Worm (Caenorhabditis elegans) whole organism, L3 larva: ENCODE results near the gene piga-1.

ENCODE experiments used
- R02D3.7 ChIP-seq: fragments of 150-350 bp; optimal IDR thresholded peaks from 2 replicates; lab custom pipeline; 2014; ENCODE audit warnings: missing biosample characterization, missing genetic modification characterization
- ZK546.5 ChIP-seq: sonication (generic microtip); optimal IDR thresholded peaks from 2 replicates; lab custom pipeline; 2017; ENCODE audit warnings: missing biosample characterization, missing genetic modification characterization
- ama-1 ChIP-seq: fragments of 150-350 bp; optimal IDR thresholded peaks from 2 replicates; lab custom pipeline; 2018
- ceh-16 ChIP-seq: sonication (generic microtip); optimal IDR thresholded peaks from 2 replicates; lab custom pipeline; 2017; ENCODE audit warnings: missing biosample characterization, missing genetic modification characterization
- ceh-28 ChIP-seq: fragments of 150-350 bp; optimal IDR thresholded peaks from 2 replicates; lab custom pipeline; 2014; ENCODE audit warnings: missing biosample characterization, missing genetic modification reagents, missing genetic modification characterization
- ceh-82 ChIP-seq: fragments of 150-350 bp; optimal IDR thresholded peaks from 2 replicates; lab custom pipeline; 2014; ENCODE audit warnings: missing biosample characterization, missing genetic modification characterization
- ceh-9 ChIP-seq: sonication (generic microtip); optimal IDR thresholded peaks from 2 replicates; lab custom pipeline; 2018; ENCODE audit warnings: missing biosample characterization, missing genetic modification characterization
- daf-12 ChIP-seq: fragments of 150-350 bp; optimal IDR thresholded peaks from 2 replicates; lab custom pipeline; 2014; ENCODE audit warnings: missing biosample characterization, missing genetic modification reagents, missing genetic modification characterization
- egl-27 ChIP-seq: sonication (generic microtip); optimal IDR thresholded peaks from 4 replicates; lab custom pipeline; 2017; ENCODE audit warnings: missing biosample characterization, missing genetic modification reagents, missing genetic modification characterization
- egl-5 ChIP-seq: fragments of 150-350 bp; optimal IDR thresholded peaks from 2 replicates; lab custom pipeline; 2017; ENCODE audit warnings: missing biosample characterization, missing genetic modification reagents, missing genetic modification characterization, inconsistent platforms
- elt-2 ChIP-seq: sonication (generic microtip); optimal IDR thresholded peaks from 2 replicates; lab custom pipeline; 2016; ENCODE audit warnings: missing genetic modification reagents, mild to moderate bottlenecking, missing genetic modification characterization, missing compliant biosample characterization
- elt-3 ChIP-seq, 3 experiments: fragments of 150-350 bp in 1 of 3; sonication (generic microtip) in 2 of 3; optimal IDR thresholded peaks; 2 replicates in 2 of 3; 4 replicates in 1 of 3; lab custom pipeline; 2014 to 2017; ENCODE audit warnings: missing biosample characterization in 3 of 3, missing genetic modification characterization in 3 of 3
- fkh-2 ChIP-seq: fragments of 150-350 bp; optimal IDR thresholded peaks from 2 replicates; lab custom pipeline; 2014; ENCODE audit warnings: missing biosample characterization, missing genetic modification reagents, missing genetic modification characterization
- fos-1 ChIP-seq: fragments of 150-350 bp; optimal IDR thresholded peaks from 2 replicates; lab custom pipeline; 2014; ENCODE audit warnings: missing biosample characterization, missing genetic modification characterization
- hmg-11 ChIP-seq: sonication (generic microtip); optimal IDR thresholded peaks from 2 replicates; lab custom pipeline; 2016; ENCODE audit warnings: missing genetic modification characterization, missing compliant biosample characterization
- jun-1 ChIP-seq: fragments of 150-350 bp; optimal IDR thresholded peaks from 2 replicates; lab custom pipeline; 2014; ENCODE audit warnings: missing biosample characterization, missing genetic modification reagents, missing genetic modification characterization
- lin-15B ChIP-seq: fragments of 150-350 bp; optimal IDR thresholded peaks from 2 replicates; lab custom pipeline; 2014; ENCODE audit warnings: missing biosample characterization, missing genetic modification characterization
- lin-39 ChIP-seq: fragments of 150-350 bp; optimal IDR thresholded peaks from 2 replicates; lab custom pipeline; 2018; ENCODE audit warnings: missing biosample characterization, missing genetic modification reagents, missing genetic modification characterization
- mml-1 ChIP-seq: fragments of 150-350 bp; sonication (generic microtip); optimal IDR thresholded peaks from 3 replicates; lab custom pipeline; 2014; ENCODE audit warnings: missing biosample characterization, missing genetic modification characterization
- nfya-1 ChIP-seq: sonication (generic microtip); optimal IDR thresholded peaks from 2 replicates; lab custom pipeline; 2017; ENCODE audit warnings: missing genetic modification characterization, mild to moderate bottlenecking, missing compliant biosample characterization, antibody characterized with exemption, moderate library complexity; ENCODE audit not compliant: insufficient read depth
- nhr-23 ChIP-seq: fragments of 150-350 bp; optimal IDR thresholded peaks from 2 replicates; lab custom pipeline; 2014; ENCODE audit warnings: missing biosample characterization, missing genetic modification reagents, missing genetic modification characterization
- nhr-25 ChIP-seq: sonication (generic microtip); optimal IDR thresholded peaks from 2 replicates; lab custom pipeline; 2017; ENCODE audit warnings: missing biosample characterization, missing genetic modification characterization
- nhr-28 ChIP-seq: fragments of 150-350 bp; optimal IDR thresholded peaks from 2 replicates; lab custom pipeline; 2014; ENCODE audit warnings: missing biosample characterization, missing genetic modification characterization
- nhr-43 ChIP-seq: sonication (generic microtip); optimal IDR thresholded peaks from 2 replicates; lab custom pipeline; 2016; ENCODE audit warnings: mild to moderate bottlenecking, missing genetic modification characterization, missing compliant biosample characterization; ENCODE audit not compliant: poor library complexity, severe bottlenecking
- nhr-67 ChIP-seq: fragments of 150-350 bp; optimal IDR thresholded peaks from 2 replicates; lab custom pipeline; 2014; ENCODE audit warnings: missing biosample characterization, missing genetic modification characterization
- nhr-76 ChIP-seq: fragments of 150-350 bp; sonication (generic microtip); optimal IDR thresholded peaks from 5 replicates; lab custom pipeline; 2014; ENCODE audit warnings: missing biosample characterization, missing genetic modification characterization
- pha-4 ChIP-seq: fragments of 150-350 bp; optimal IDR thresholded peaks from 2 replicates; lab custom pipeline; 2014; ENCODE audit warnings: missing biosample characterization, missing genetic modification reagents, missing genetic modification characterization
- pqm-1 ChIP-seq: fragments of 150-350 bp; optimal IDR thresholded peaks from 2 replicates; lab custom pipeline; 2017; ENCODE audit warnings: missing biosample characterization, missing genetic modification characterization, inconsistent platforms
- sea-2 ChIP-seq: fragments of 150-350 bp; sonication (generic microtip); optimal IDR thresholded peaks from 4 replicates; lab custom pipeline; 2014; ENCODE audit warnings: missing biosample characterization, missing genetic modification reagents, missing genetic modification characterization
- snpc-4 ChIP-seq: fragments of 150-350 bp; optimal IDR thresholded peaks from 2 replicates; lab custom pipeline; 2014; ENCODE audit warnings: missing biosample characterization, missing genetic modification characterization
- unc-39 ChIP-seq: sonication (generic microtip); optimal IDR thresholded peaks from 4 replicates; lab custom pipeline; 2017; ENCODE audit warnings: missing biosample characterization, missing genetic modification characterization
- unc-62 ChIP-seq: fragments of 150-350 bp; sonication (generic microtip); optimal IDR thresholded peaks from 4 replicates; lab custom pipeline; 2014; ENCODE audit warnings: missing biosample characterization, missing genetic modification reagents, missing genetic modification characterization
- zag-1 ChIP-seq: fragments of 150-350 bp; optimal IDR thresholded peaks from 2 replicates; lab custom pipeline; 2014; ENCODE audit warnings: missing biosample characterization, missing genetic modification characterization
- ztf-4 ChIP-seq: fragments of 150-350 bp; optimal IDR thresholded peaks from 2 replicates; lab custom pipeline; 2014; ENCODE audit warnings: missing biosample characterization, missing genetic modification characterization

piga-1 gene

DNA sequence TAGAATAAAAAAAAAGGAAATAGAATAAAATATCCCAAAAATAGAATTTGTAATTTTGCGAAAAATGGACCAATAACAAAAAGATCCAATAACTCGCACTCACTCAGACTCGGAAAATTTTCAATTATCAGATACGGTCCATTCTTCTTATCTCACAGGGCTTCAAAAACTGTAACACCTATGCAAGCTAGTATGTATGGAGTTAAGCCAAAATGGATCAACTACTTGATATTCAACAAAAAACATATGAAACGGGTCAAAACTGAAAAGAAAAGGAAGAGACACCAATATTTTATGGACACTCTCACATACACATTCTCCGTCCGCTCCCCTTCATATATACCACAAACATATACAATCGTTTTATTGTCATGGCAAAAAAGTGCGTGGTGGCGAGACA is 24.1 kb upstream of the piga-1 start, which contains the start of gene C34C6.9:
Gene C34C6.9, plus strand, starts transcription at position 301 of the 400 bp plus-strand sequence.
- TF ChIP-seq unc-62 (GFP tag; lab: Kevin White, UChicago) (no peak), R02D3.7 (tag; lab: Kevin White, UChicago) (no peak), unc-39 (tag; lab: Kevin White, UChicago) (no peak), ceh-16 (no peak), ceh-28 (no peak), elt-3 (tag; optimal IDR thresholded peaks at IDR 0.05; lab: Kevin White, UChicago) (no peak), nhr-25 (tag; lab: Kevin White, UChicago) (no peak), ceh-9 (tag; lab: Kevin White, UChicago) (no peak), sea-2 (GFP tag; lab: Kevin White, UChicago) (no peak), nhr-76 (no peak), ZK546.5 (tag; lab: Kevin White, UChicago) (no peak), fkh-2 (tag; lab: Kevin White, UChicago) (no peak), mml-1 (tag; lab: Kevin White, UChicago) (no peak), snpc-4 (tag; lab: Kevin White, UChicago) (no peak), pha-4 (no peak), nhr-28 (tag; lab: Kevin White, UChicago) (no peak), zag-1 (no peak), daf-12 (no peak)

DNA sequence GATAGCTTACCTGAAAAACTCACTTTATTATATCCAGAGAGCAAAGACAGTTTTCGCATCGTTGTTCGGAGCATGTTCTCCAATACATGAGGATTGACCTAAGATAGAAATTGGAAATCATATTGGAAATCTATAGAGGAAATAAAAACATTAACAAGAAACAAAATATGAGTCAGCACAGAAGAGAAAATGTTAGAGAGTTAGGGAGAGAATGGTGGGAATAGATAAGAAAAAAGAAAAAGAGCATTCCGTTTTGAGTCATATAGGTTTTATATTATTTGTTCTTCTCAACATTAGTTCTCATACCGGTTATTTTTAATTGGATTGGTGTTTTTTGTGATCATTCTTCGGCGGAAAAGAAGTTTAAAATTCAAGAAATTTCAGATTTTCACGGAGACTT is 23.3 kb upstream of the piga-1 start, which contains the start of gene hgap-2:
Gene hgap-2, minus strand, starts transcription at position 101 of the 400 bp plus-strand sequence.
- no peak for TF ChIP-seq jun-1 (tag; lab: Kevin White, UChicago)
- TF ChIP-seq ztf-4 (tag; lab: Kevin White, UChicago) = no peak
- TF ChIP-seq nhr-67 = no peak
- TF ChIP-seq egl-5 = no peak
- no peak for TF ChIP-seq snpc-4 (tag; lab: Kevin White, UChicago)
- no peak for TF ChIP-seq ama-1
- TF ChIP-seq egl-27 (tag; lab: Kevin White, UChicago) = no peak
- TF ChIP-seq pha-4 = peak; percentile 4
- no peak for TF ChIP-seq unc-62 (GFP tag; lab: Kevin White, UChicago)
- TF ChIP-seq pqm-1 (tag; lab: Kevin White, UChicago) = peak; percentile 19

DNA sequence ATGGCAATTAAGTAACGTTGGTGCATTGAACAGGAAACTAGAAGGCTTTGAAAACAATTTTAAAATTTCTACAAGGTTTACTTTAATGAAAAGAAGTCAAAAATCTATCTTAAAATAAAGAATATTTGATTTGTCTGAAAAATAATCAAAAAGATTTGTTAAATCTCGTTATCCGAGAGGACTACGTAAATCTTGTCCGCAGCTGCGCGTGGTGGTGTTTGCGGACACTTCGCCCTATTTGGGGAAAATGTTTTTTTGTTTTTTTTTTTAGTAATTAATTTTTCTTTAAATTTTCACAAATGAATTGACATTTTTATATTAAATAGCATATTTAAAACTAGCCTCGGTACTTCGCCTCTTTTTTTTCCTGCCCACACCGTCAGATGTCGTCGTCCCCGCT is 22.4 kb upstream of the piga-1 start:
- TF ChIP-seq snpc-4 (tag; lab: Kevin White, UChicago) (peak; percentile 49), fos-1 (no peak), egl-5 (peak; percentile 63), nfya-1 (tag; lab: Kevin White, UChicago) (peak; percentile 60), lin-15B (tag; lab: Kevin White, UChicago) (peak; percentile 49), R02D3.7 (tag; lab: Kevin White, UChicago) (peak; percentile 28), hmg-11 (tag; lab: Kevin White, UChicago) (peak; percentile 55), lin-39 (peak; percentile 46), nhr-43 (tag; lab: Kevin White, UChicago) (peak; percentile 50), nhr-76 (no peak)

ce11 chrII:8679799-8680198 is 18.3 kb upstream of the piga-1 start:
- TF ChIP-seq jun-1 (tag; lab: Kevin White, UChicago) = no peak
- peak; percentile 63 for TF ChIP-seq elt-2 (tag; lab: Kevin White, UChicago)
- no peak for TF ChIP-seq ZK546.5 (tag; lab: Kevin White, UChicago)
- no peak for TF ChIP-seq ceh-82 (tag; lab: Kevin White, UChicago)
- peak; percentile 6 for TF ChIP-seq pqm-1 (tag; lab: Kevin White, UChicago)
- peak; percentile 24 for TF ChIP-seq pha-4

- peak; percentile 17 for TF ChIP-seq nhr-23
- no peak for TF ChIP-seq elt-2 (tag; lab: Kevin White, UChicago)
- TF ChIP-seq nhr-25 (tag; lab: Kevin White, UChicago) = peak; percentile 1
- TF ChIP-seq, all 47 proteins: peak for 2
Observed at ce11 chrII:8675369-8675768, 13.9 kb upstream of the piga-1 start.
